Worm (Caenorhabditis elegans) whole organism, young adult: ENCODE measurements around the gene cdh-9.

ENCODE experiments used
- B0035.1 ChIP-seq: sonication (generic microtip); optimal IDR thresholded peaks from 2 replicates; lab custom pipeline; 2016; ENCODE audit warnings: missing genetic modification characterization, mild to moderate bottlenecking, missing compliant biosample characterization, missing genotype, missing genetic modification reagents
- B0336.3 ChIP-seq: fragments of 200-800 bp; sonication (Bioruptor generic); IDR thresholded peaks from 2 replicates; pipeline ENCODE4 v1.3.6; 2022; ENCODE audit warnings: missing genetic modification characterization, missing compliant biosample characterization
- C17E4.6 ChIP-seq: fragments of 200-800 bp; sonication (Bioruptor generic); IDR thresholded peaks from 2 replicates; pipeline ENCODE4 v1.3.6; 2022; ENCODE audit warnings: missing genetic modification reagents, missing genetic modification characterization, missing compliant biosample characterization
- F23B12.7 ChIP-seq: sonication (generic microtip); optimal IDR thresholded peaks from 2 replicates; lab custom pipeline; 2017; ENCODE audit warnings: missing genetic modification characterization, mild to moderate bottlenecking, missing compliant biosample characterization, antibody characterized with exemption, moderate library complexity; ENCODE audit not compliant: insufficient read depth
- F52B5.7 ChIP-seq: sonication (generic microtip); optimal IDR thresholded peaks from 2 replicates; lab custom pipeline; 2016; ENCODE audit warnings: mild to moderate bottlenecking, missing genetic modification characterization, missing compliant biosample characterization
- F55B11.4 ChIP-seq: sonication (generic microtip); optimal IDR thresholded peaks from 2 replicates; lab custom pipeline; 2016; ENCODE audit warnings: missing compliant biosample characterization, missing genetic modification characterization, borderline replicate concordance; ENCODE audit not compliant: insufficient read depth
- Y56A3A.18 ChIP-seq: fragments of 200-800 bp; sonication (Bioruptor generic); IDR thresholded peaks from 2 replicates; pipeline ENCODE4 v1.3.6; 2022; ENCODE audit warnings: missing genetic modification reagents, missing genetic modification characterization, missing compliant biosample characterization
- Y79H2A.3 ChIP-seq: fragments of 200-800 bp; sonication (Bioruptor generic); conservative IDR thresholded peaks from 2 replicates; pipeline ENCODE4 v1.3.6; 2022; ENCODE audit warnings: missing genetic modification reagents, missing genetic modification characterization, missing compliant biosample characterization
- ZK185.1 ChIP-seq: sonication (generic microtip); optimal IDR thresholded peaks from 2 replicates; lab custom pipeline; 2016; ENCODE audit warnings: mild to moderate bottlenecking, missing genetic modification characterization, missing compliant biosample characterization; ENCODE audit not compliant: poor library complexity, severe bottlenecking
- akir-1 ChIP-seq: fragments of 200-800 bp; sonication (Bioruptor generic); optimal IDR thresholded peaks from 2 replicates; lab custom pipeline; 2018; ENCODE audit warnings: mild to moderate bottlenecking, missing genetic modification characterization, moderate library complexity, missing compliant biosample characterization
- attf-3 ChIP-seq: fragments of 200-800 bp; sonication (Bioruptor generic); conservative IDR thresholded peaks from 2 replicates; pipeline ENCODE4 v1.3.6; 2022; ENCODE audit warnings: missing genetic modification reagents, missing genetic modification characterization, missing compliant biosample characterization
- attf-5 ChIP-seq: fragments of 200-800 bp; sonication (Bioruptor generic); optimal IDR thresholded peaks from 2 replicates; lab custom pipeline; 2018; ENCODE audit warnings: mild to moderate bottlenecking, missing genetic modification characterization, missing compliant biosample characterization
- attf-6 ChIP-seq: fragments of 200-800 bp; sonication (Bioruptor generic); IDR thresholded peaks from 2 replicates; pipeline ENCODE4 v1.3.6; 2022; ENCODE audit warnings: missing genetic modification reagents, missing genetic modification characterization, missing compliant biosample characterization
- bed-1 ChIP-seq: fragments of 200-800 bp; sonication (Bioruptor generic); IDR thresholded peaks from 2 replicates; pipeline ENCODE4 v1.3.6; 2022; ENCODE audit warnings: missing genetic modification reagents, missing genetic modification characterization, missing compliant biosample characterization
- ccch-3 ChIP-seq: fragments of 200-800 bp; sonication (Bioruptor generic); optimal IDR thresholded peaks from 2 replicates; lab custom pipeline; 2018; ENCODE audit warnings: mild to moderate bottlenecking, missing genetic modification characterization, missing compliant biosample characterization
- cebp-1 ChIP-seq, 2 experiments: fragments of 200-800 bp in 1 of 2; sonication (Bioruptor generic) in 1 of 2; sonication (generic microtip) in 1 of 2; IDR thresholded peaks in 1 of 2; optimal IDR thresholded peaks in 1 of 2; 2 replicates each; pipeline versions ENCODE4 v1.3.6 to Lab custom; 2017 to 2022; ENCODE audit warnings: missing compliant biosample characterization in 2 of 2, missing genetic modification characterization in 2 of 2, mild to moderate bottlenecking in 1 of 2, missing genetic modification reagents in 1 of 2, moderate library complexity in 1 of 2
- ceh-91 ChIP-seq: fragments of 200-800 bp; sonication (Bioruptor generic); IDR thresholded peaks from 2 replicates; pipeline ENCODE4 v1.3.6; 2022; ENCODE audit warnings: missing genetic modification reagents, missing genetic modification characterization, missing compliant biosample characterization
- dox-1 ChIP-seq: fragments of 200-800 bp; sonication (Bioruptor generic); IDR thresholded peaks from 2 replicates; pipeline ENCODE4 v1.3.6; 2022; ENCODE audit warnings: missing genetic modification reagents, missing genetic modification characterization, missing compliant biosample characterization
- dpl-1 ChIP-seq: fragments of 150-350 bp; optimal IDR thresholded peaks from 2 replicates; lab custom pipeline; 2014; ENCODE audit warnings: missing biosample characterization, missing genetic modification reagents, missing genetic modification characterization
- egl-18 ChIP-seq: fragments of 200-800 bp; sonication (Bioruptor generic); IDR thresholded peaks from 2 replicates; pipeline ENCODE4 v1.3.6; 2022; ENCODE audit warnings: missing genetic modification reagents, missing genetic modification characterization, missing compliant biosample characterization
- egl-44 ChIP-seq: fragments of 200-800 bp; sonication (Bioruptor generic); IDR thresholded peaks from 2 replicates; pipeline ENCODE4 v1.3.6; 2022; ENCODE audit warnings: missing genetic modification reagents, missing genetic modification characterization, missing compliant biosample characterization
- egrh-3 ChIP-seq: fragments of 200-800 bp; sonication (Bioruptor generic); IDR thresholded peaks from 2 replicates; pipeline ENCODE4 v1.3.6; 2022; ENCODE audit warnings: missing genetic modification reagents, missing genetic modification characterization, missing compliant biosample characterization
- him-1 ChIP-seq: sonication (generic microtip); optimal IDR thresholded peaks from 2 replicates; lab custom pipeline; 2016; ENCODE audit warnings: missing genotype, missing genetic modification reagents, missing genetic modification characterization, missing compliant biosample characterization
- lin-40 ChIP-seq: sonication (generic microtip); optimal IDR thresholded peaks from 2 replicates; lab custom pipeline; 2016; ENCODE audit warnings: missing genetic modification characterization, mild to moderate bottlenecking, missing compliant biosample characterization, missing genotype, missing genetic modification reagents
- madf-10 ChIP-seq: sonication (generic microtip); optimal IDR thresholded peaks from 2 replicates; lab custom pipeline; 2016; ENCODE audit warnings: mild to moderate bottlenecking, missing genetic modification characterization, missing compliant biosample characterization
- madf-3 ChIP-seq: fragments of 200-800 bp; sonication (Bioruptor generic); IDR thresholded peaks from 2 replicates; pipeline ENCODE4 v1.3.6; 2022; ENCODE audit warnings: missing genetic modification reagents, missing genetic modification characterization, missing compliant biosample characterization
- madf-6 ChIP-seq: fragments of 200-800 bp; sonication (Bioruptor generic); IDR thresholded peaks from 2 replicates; pipeline ENCODE4 v1.3.6; 2022; ENCODE audit warnings: missing genetic modification reagents, missing genetic modification characterization, missing compliant biosample characterization
- madf-8 ChIP-seq: fragments of 200-800 bp; sonication (Bioruptor generic); conservative IDR thresholded peaks from 2 replicates; pipeline ENCODE4 v1.3.6; 2022; ENCODE audit warnings: missing genetic modification reagents, missing genetic modification characterization, missing compliant biosample characterization
- mel-28 ChIP-seq: sonication (generic microtip); optimal IDR thresholded peaks from 2 replicates; lab custom pipeline; 2016; ENCODE audit warnings: borderline replicate concordance, mild to moderate bottlenecking, missing genetic modification characterization, missing compliant biosample characterization
- nfyb-1 ChIP-seq: fragments of 200-800 bp; sonication (Bioruptor generic); IDR thresholded peaks from 2 replicates; pipeline ENCODE4 v1.3.6; 2022; ENCODE audit warnings: missing genetic modification reagents, missing genetic modification characterization, missing compliant biosample characterization
- nhr-120 ChIP-seq: fragments of 200-800 bp; sonication (Bioruptor generic); IDR thresholded peaks from 2 replicates; pipeline ENCODE4 v1.3.6; 2022; ENCODE audit warnings: missing genetic modification characterization, missing compliant biosample characterization
- rcor-1 ChIP-seq: fragments of 200-800 bp; sonication (Bioruptor generic); IDR thresholded peaks from 2 replicates; pipeline ENCODE4 v1.3.6; 2022; ENCODE audit warnings: missing genetic modification reagents, missing genetic modification characterization, missing compliant biosample characterization
- rec-8 ChIP-seq, 2 experiments: sonication (generic microtip); optimal IDR thresholded peaks; 2 replicates each; lab custom pipeline; 2016; ENCODE audit warnings: mild to moderate bottlenecking in 2 of 2, missing genetic modification characterization in 2 of 2, missing genetic modification reagents in 2 of 2, missing genotype in 2 of 2, missing biosample characterization in 1 of 2, missing compliant biosample characterization in 1 of 2, moderate library complexity in 1 of 2
- repo-1 ChIP-seq: sonication (generic microtip); optimal IDR thresholded peaks from 2 replicates; lab custom pipeline; 2017; ENCODE audit warnings: mild to moderate bottlenecking, missing genetic modification characterization, missing compliant biosample characterization
- rpc-1 ChIP-seq, 2 experiments: fragments of 150-350 bp in 1 of 2; sonication (generic microtip) in 1 of 2; optimal IDR thresholded peaks; 2 replicates each; lab custom pipeline; 2014 to 2018; ENCODE audit warnings: missing biosample characterization in 1 of 2, missing genetic modification characterization in 1 of 2, missing genetic modification reagents in 1 of 2, missing genotype in 1 of 2
- sdz-38 ChIP-seq: sonication (generic microtip); optimal IDR thresholded peaks from 2 replicates; lab custom pipeline; 2016; ENCODE audit warnings: missing genotype, missing genetic modification characterization, missing compliant biosample characterization
- sea-2 ChIP-seq: fragments of 200-800 bp; sonication (Bioruptor generic); IDR thresholded peaks from 2 replicates; pipeline ENCODE4 v1.3.6; 2022; ENCODE audit warnings: missing genetic modification characterization, missing compliant biosample characterization
- sptf-2 ChIP-seq: fragments of 200-800 bp; sonication (Bioruptor generic); optimal IDR thresholded peaks from 2 replicates; lab custom pipeline; 2018; ENCODE audit warnings: mild to moderate bottlenecking, missing genetic modification characterization, missing compliant biosample characterization
- tbx-9 ChIP-seq: sonication (generic microtip); optimal IDR thresholded peaks from 2 replicates; lab custom pipeline; 2016; ENCODE audit warnings: borderline replicate concordance, missing genetic modification characterization, inconsistent platforms, missing compliant biosample characterization
- unc-130 ChIP-seq: sonication (generic microtip); optimal IDR thresholded peaks from 2 replicates; lab custom pipeline; 2016; ENCODE audit warnings: missing genetic modification reagents, missing genetic modification characterization, missing compliant biosample characterization
- ztf-22 ChIP-seq: fragments of 200-800 bp; sonication (Bioruptor generic); optimal IDR thresholded peaks from 2 replicates; lab custom pipeline; 2018; ENCODE audit warnings: mild to moderate bottlenecking, missing genetic modification characterization, moderate library complexity, missing compliant biosample characterization

The cdh-9 gene

DNA sequence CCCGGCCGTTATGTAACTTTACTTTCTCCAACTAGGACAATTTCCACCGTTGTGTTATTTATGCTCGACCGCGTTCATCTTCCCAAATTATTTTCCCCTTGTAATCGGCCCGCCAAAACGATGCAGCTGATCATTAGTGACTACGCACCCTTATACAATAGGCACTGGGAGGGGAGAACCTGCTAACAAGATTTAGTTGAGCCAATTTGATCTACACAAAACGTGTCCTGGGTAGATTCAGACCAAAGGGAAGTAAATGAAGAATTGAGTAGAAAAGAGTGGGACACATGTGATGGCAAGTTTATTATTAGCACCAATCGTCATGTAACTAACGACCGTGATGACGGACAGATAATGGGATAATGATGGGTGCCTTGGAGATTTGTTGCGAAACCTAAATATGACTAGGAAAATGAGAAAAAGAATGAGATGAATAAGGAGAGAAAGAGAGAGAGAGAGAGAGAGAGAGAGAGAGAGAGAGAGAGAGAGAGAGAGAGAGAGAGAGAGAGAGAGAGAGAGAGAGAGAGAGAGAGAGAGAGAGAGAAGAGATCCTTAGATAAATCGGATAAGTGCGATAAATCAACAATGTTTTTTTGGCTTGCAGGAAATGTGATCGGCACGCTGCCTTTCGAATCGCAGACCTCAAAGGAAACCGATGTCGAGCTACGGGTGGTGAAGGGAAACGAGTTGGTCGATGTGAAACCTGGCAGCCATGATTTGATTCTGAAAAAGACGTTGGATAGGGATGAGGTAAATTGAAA lies 671 bp downstream of the cdh-9 start:
- TF ChIP-seq F55B11.4 (tag; lab: Kevin White, UChicago) (no peak), lin-40 (no peak), rcor-1 (no peak), madf-3 (GFP tag; lab: Robert Waterston, UW) (no peak), rec-8 (tag; optimal IDR thresholded peaks at IDR 0.05; lab: Kevin White, UChicago) (no peak), B0035.1 (tag; lab: Kevin White, UChicago) (no peak), sptf-2 (no peak), nhr-120 (GFP tag; lab: Robert Waterston, UW) (no peak), bed-1 (no peak), egl-18 (GFP tag; lab: Robert Waterston, UW) (no peak), F23B12.7 (tag; lab: Kevin White, UChicago) (no peak), nfyb-1 (GFP tag; lab: Robert Waterston, UW) (no peak), attf-5 (GFP tag; lab: Kevin White, UChicago) (no peak), akir-1 (GFP tag; lab: Kevin White, UChicago) (no peak), attf-3 (GFP tag; lab: Robert Waterston, UW) (no peak)

DNA sequence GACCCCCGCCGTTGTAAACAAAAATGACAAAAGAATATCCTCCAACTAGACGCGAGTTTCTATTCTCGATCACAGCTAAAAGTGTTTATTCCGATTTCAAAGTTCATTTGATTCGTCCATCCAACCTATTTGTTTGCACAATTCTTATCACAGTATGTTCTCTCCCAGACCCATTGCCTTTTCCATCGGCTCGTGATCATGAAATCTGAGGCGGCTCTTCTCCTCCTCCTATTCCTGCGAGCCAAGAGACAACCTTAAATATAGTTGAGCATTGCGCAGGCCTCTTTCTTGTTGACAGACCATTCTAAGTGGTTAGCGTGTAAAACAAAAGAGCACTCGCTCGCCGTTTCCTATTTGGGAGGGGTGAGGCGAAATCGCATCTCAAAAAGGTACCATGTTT lies 1.9 kb downstream of the cdh-9 start:
- TF ChIP-seq ZK185.1 (no peak), sdz-38 (tag; lab: Kevin White, UChicago) (no peak), madf-6 (GFP tag; lab: Robert Waterston, UW) (no peak), repo-1 (no peak), ceh-91 (GFP tag; lab: Robert Waterston, UW) (no peak), Y56A3A.18 (GFP tag; lab: Robert Waterston, UW) (no peak), cebp-1 (GFP tag; IDR thresholded peaks at IDR 0.05; lab: Robert Waterston, UW) (no peak), cebp-1 (tag; optimal IDR thresholded peaks at IDR 0.05; lab: Kevin White, UChicago) (no peak), sea-2 (no peak), madf-10 (tag; lab: Kevin White, UChicago) (no peak), egrh-3 (no peak), dpl-1 (GFP tag; lab: Kevin White, UChicago) (no peak), mel-28 (tag; lab: Kevin White, UChicago) (no peak), ccch-3 (GFP tag; lab: Kevin White, UChicago) (no peak), B0035.1 (tag; lab: Kevin White, UChicago) (no peak)

DNA sequence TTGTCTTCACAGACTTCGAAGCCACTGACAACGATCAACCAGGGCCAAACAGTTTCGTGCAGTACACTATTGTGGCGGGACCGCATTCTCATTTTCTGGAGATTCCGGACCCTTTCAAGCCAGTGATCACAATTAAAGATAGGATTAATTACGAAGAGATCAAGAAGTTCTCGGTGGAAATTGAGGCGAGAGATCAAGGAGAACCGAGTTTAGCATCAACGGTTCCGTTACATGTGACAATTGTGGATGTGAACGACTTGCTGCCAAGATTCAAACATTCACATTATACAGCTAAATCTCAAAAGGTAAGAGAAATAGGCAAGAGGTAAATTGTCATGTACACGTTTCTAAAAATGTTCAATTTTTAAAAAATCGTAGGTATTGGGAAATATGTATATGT lies 2.8 kb downstream of the cdh-9 start:
- TF ChIP-seq ztf-22 (GFP tag; lab: Kevin White, UChicago) (no peak), Y79H2A.3 (no peak), B0336.3 (no peak), C17E4.6 (GFP tag; lab: Robert Waterston, UW) (no peak), him-1 (tag; lab: Kevin White, UChicago) (no peak), egl-44 (no peak), akir-1 (GFP tag; lab: Kevin White, UChicago) (no peak), F52B5.7 (no peak), attf-6 (GFP tag; lab: Robert Waterston, UW) (no peak), madf-8 (GFP tag; lab: Robert Waterston, UW) (no peak), rcor-1 (no peak), unc-130 (no peak), rpc-1 (optimal IDR thresholded peaks at IDR 0.05; lab: Kevin White, UChicago) (no peak), rpc-1 (tag; optimal IDR thresholded peaks at IDR 0.05; lab: Kevin White, UChicago) (no peak), madf-3 (GFP tag; lab: Robert Waterston, UW) (no peak), attf-5 (GFP tag; lab: Kevin White, UChicago) (no peak), tbx-9 (no peak), dox-1 (GFP tag; lab: Robert Waterston, UW) (no peak), madf-6 (GFP tag; lab: Robert Waterston, UW) (no peak)
